Fruit fly (Drosophila melanogaster) whole organism, embryonic: ENCODE results near the gene Nrx-IV.

ENCODE experiments used
- Abd-B ChIP-seq: fragments of 200-800 bp; sonication (Bioruptor generic); optimal IDR thresholded peaks from 2 replicates; lab custom pipeline; 2018; ENCODE audit warnings: missing biosample characterization, mild to moderate bottlenecking, missing genetic modification characterization, moderate library complexity
- Ada2b ChIP-seq: fragments of 200-800 bp; sonication (Bioruptor generic); IDR thresholded peaks from 2 replicates; pipeline ENCODE4 v1.3.6; 2022; ENCODE audit warnings: missing biosample characterization, missing genetic modification characterization
- Adf1 ChIP-seq: fragments of 200-800 bp; sonication (Bioruptor generic); IDR thresholded peaks from 2 replicates; pipeline ENCODE4 v1.3.6; 2022; ENCODE audit warnings: missing biosample characterization, missing genetic modification characterization
- Bteb2 ChIP-seq: fragments of 200-800 bp; sonication (Bioruptor generic); optimal IDR thresholded peaks from 2 replicates; lab custom pipeline; 2016; ENCODE audit warnings: missing biosample characterization, missing genetic modification characterization
- CG10147 ChIP-seq: fragments of 200-800 bp; sonication (Bioruptor generic); optimal IDR thresholded peaks from 2 replicates; lab custom pipeline; 2019; ENCODE audit warnings: missing biosample characterization, mild to moderate bottlenecking, missing genetic modification characterization, moderate library complexity
- CG10321 ChIP-seq: fragments of 200-800 bp; sonication (Bioruptor generic); IDR thresholded peaks from 2 replicates; pipeline ENCODE4 v1.3.6; 2022; ENCODE audit warnings: missing biosample characterization, missing genetic modification characterization
- CG10979 ChIP-seq: fragments of 200-800 bp; sonication (Bioruptor generic); optimal IDR thresholded peaks from 2 replicates; lab custom pipeline; 2018; ENCODE audit warnings: missing biosample characterization, mild to moderate bottlenecking, missing genetic modification characterization, moderate library complexity
- CG11695 ChIP-seq: fragments of 200-800 bp; sonication (Bioruptor generic); IDR thresholded peaks from 3 replicates; pipeline ENCODE4 v1.3.6; 2022; ENCODE audit warnings: missing biosample characterization, missing genetic modification characterization
- CG14014 ChIP-seq: fragments of 200-800 bp; sonication (Bioruptor generic); IDR thresholded peaks from 2 replicates; pipeline ENCODE4 v1.3.6; 2022; ENCODE audit warnings: missing biosample characterization, missing genetic modification characterization
- CG14050 ChIP-seq: fragments of 200-800 bp; sonication (Bioruptor generic); IDR thresholded peaks from 3 replicates; pipeline ENCODE4 v1.3.6; 2022; ENCODE audit warnings: missing biosample characterization, missing genetic modification characterization
- CG14441 ChIP-seq: fragments of 200-800 bp; sonication (Bioruptor generic); IDR thresholded peaks from 2 replicates; pipeline ENCODE4 v1.3.6; 2022; ENCODE audit warnings: missing biosample characterization, missing genetic modification characterization
- CG18599 ChIP-seq: fragments of 200-800 bp; sonication (Bioruptor generic); optimal IDR thresholded peaks from 3 replicates; lab custom pipeline; 2017; ENCODE audit warnings: missing biosample characterization, missing genetic modification characterization, mild to moderate bottlenecking, moderate library complexity, missing genetic modification reagents
- CG2199 ChIP-seq: fragments of 200-800 bp; sonication (Bioruptor generic); IDR thresholded peaks from 3 replicates; pipeline ENCODE4 v1.3.6; 2022; ENCODE audit warnings: missing biosample characterization, missing genetic modification characterization
- CG30403 ChIP-seq: fragments of 200-800 bp; sonication (Bioruptor generic); optimal IDR thresholded peaks from 3 replicates; lab custom pipeline; 2016; ENCODE audit warnings: missing biosample characterization, missing genetic modification characterization
- CG31441 ChIP-seq: fragments of 200-800 bp; sonication (Bioruptor generic); IDR thresholded peaks from 2 replicates; pipeline ENCODE4 v1.3.6; 2022; ENCODE audit warnings: missing biosample characterization, missing genetic modification characterization
- CG32532 ChIP-seq: fragments of 200-800 bp; sonication (Bioruptor generic); IDR thresholded peaks from 2 replicates; pipeline ENCODE4 v1.3.6; 2022; ENCODE audit warnings: missing biosample characterization, missing genetic modification characterization
- CG32772 ChIP-seq: fragments of 200-800 bp; sonication (Bioruptor generic); IDR thresholded peaks from 2 replicates; pipeline ENCODE4 v1.3.6; 2022; ENCODE audit warnings: missing biosample characterization, missing genetic modification characterization
- CG42726 ChIP-seq: fragments of 200-800 bp; sonication (Bioruptor generic); IDR thresholded peaks from 2 replicates; pipeline ENCODE4 v1.3.6; 2022; ENCODE audit warnings: missing biosample characterization, missing genetic modification characterization; ENCODE audit not compliant: partially characterized antibody
- CG43689 ChIP-seq: fragments of 200-800 bp; sonication (Bioruptor generic); IDR thresholded peaks from 2 replicates; pipeline ENCODE4 v1.3.6; 2022; ENCODE audit warnings: missing biosample characterization, missing genetic modification characterization
- CG6254 ChIP-seq: fragments of 200-800 bp; sonication (Bioruptor generic); optimal IDR thresholded peaks from 3 replicates; lab custom pipeline; 2017; ENCODE audit warnings: mild to moderate bottlenecking, missing biosample characterization, missing genetic modification reagents, missing genetic modification characterization
- CG8281 ChIP-seq: fragments of 200-800 bp; sonication (Bioruptor generic); optimal IDR thresholded peaks from 2 replicates; lab custom pipeline; 2018; ENCODE audit warnings: missing biosample characterization, mild to moderate bottlenecking, missing genetic modification characterization, moderate library complexity
- CHES-1-like ChIP-seq: fragments of 200-800 bp; sonication (Bioruptor generic); optimal IDR thresholded peaks from 2 replicates; lab custom pipeline; 2016; ENCODE audit warnings: missing biosample characterization, missing genetic modification characterization
- CrebB ChIP-seq: fragments of 200-800 bp; sonication (Bioruptor generic); optimal IDR thresholded peaks from 3 replicates; lab custom pipeline; 2018; ENCODE audit warnings: missing biosample characterization, mild to moderate bottlenecking, missing genetic modification characterization
- D19B ChIP-seq: fragments of 200-800 bp; sonication (Bioruptor generic); optimal IDR thresholded peaks from 2 replicates; lab custom pipeline; 2017; ENCODE audit warnings: missing biosample characterization, mild to moderate bottlenecking, missing genetic modification characterization
- Drgx ChIP-seq: fragments of 200-800 bp; sonication (Bioruptor generic); IDR thresholded peaks from 2 replicates; pipeline ENCODE4 v1.3.6; 2022; ENCODE audit warnings: missing biosample characterization, missing genetic modification characterization
- Ets65A ChIP-seq: fragments of 200-800 bp; sonication (Bioruptor generic); peaks from one replicate; lab custom pipeline; 2016; ENCODE audit warnings: missing biosample characterization, missing genetic modification characterization
- GATAe ChIP-seq: fragments of 200-800 bp; sonication (Bioruptor generic); conservative IDR thresholded peaks from 2 replicates; pipeline ENCODE4 v1.3.6; 2022; ENCODE audit warnings: missing biosample characterization, missing genetic modification characterization
- H2.0 ChIP-seq: fragments of 200-800 bp; sonication (Bioruptor generic); IDR thresholded peaks from 2 replicates; pipeline ENCODE4 v1.3.6; 2022; ENCODE audit warnings: missing biosample characterization, missing genetic modification characterization
- Hand ChIP-seq: fragments of 200-800 bp; sonication (Bioruptor generic); optimal IDR thresholded peaks from 2 replicates; lab custom pipeline; 2017; ENCODE audit warnings: mild to moderate bottlenecking, missing biosample characterization, missing genetic modification reagents, missing genetic modification characterization
- HmgZ ChIP-seq: fragments of 200-800 bp; sonication (Bioruptor generic); optimal IDR thresholded peaks from 2 replicates; lab custom pipeline; 2018; ENCODE audit warnings: missing biosample characterization, mild to moderate bottlenecking, missing genetic modification characterization
- Hr3 ChIP-seq: fragments of 200-800 bp; sonication (Bioruptor generic); optimal IDR thresholded peaks from 3 replicates; lab custom pipeline; 2016; ENCODE audit warnings: missing biosample characterization, missing genetic modification characterization
- Mad ChIP-seq: fragments of 200-800 bp; sonication (Bioruptor generic); optimal IDR thresholded peaks from 2 replicates; lab custom pipeline; 2016; ENCODE audit warnings: missing biosample characterization, missing genetic modification characterization
- NC2α ChIP-seq: fragments of 200-800 bp; sonication (Bioruptor generic); optimal IDR thresholded peaks from 2 replicates; lab custom pipeline; 2016; ENCODE audit warnings: missing biosample characterization, missing genetic modification characterization
- Nf-YA ChIP-seq: fragments of 200-800 bp; sonication (Bioruptor generic); IDR thresholded peaks from 2 replicates; pipeline ENCODE4 v1.3.6; 2022; ENCODE audit warnings: missing biosample characterization, missing genetic modification characterization
- Ptx1 ChIP-seq: fragments of 200-800 bp; sonication (Bioruptor generic); IDR thresholded peaks from 2 replicates; pipeline ENCODE4 v1.3.6; 2022; ENCODE audit warnings: missing biosample characterization, missing genetic modification characterization
- Ssrp ChIP-seq: fragments of 200-800 bp; sonication (Bioruptor generic); optimal IDR thresholded peaks from 2 replicates; lab custom pipeline; 2018; ENCODE audit warnings: missing biosample characterization, mild to moderate bottlenecking, missing genetic modification characterization, moderate library complexity
- Usf ChIP-seq: fragments of 200-800 bp; sonication (Bioruptor generic); optimal IDR thresholded peaks from 2 replicates; lab custom pipeline; 2017; ENCODE audit warnings: missing genotype, missing biosample characterization, missing genetic modification characterization
- bigmax ChIP-seq: fragments of 200-800 bp; sonication (Bioruptor generic); optimal IDR thresholded peaks from 2 replicates; lab custom pipeline; 2018; ENCODE audit warnings: missing biosample characterization, mild to moderate bottlenecking, missing genetic modification characterization
- ci ChIP-seq: fragments of 200-800 bp; sonication (Bioruptor generic); IDR thresholded peaks from 3 replicates; pipeline ENCODE4 v1.3.6; 2022; ENCODE audit warnings: missing biosample characterization, missing genetic modification characterization
- corto ChIP-seq: fragments of 200-800 bp; sonication (Bioruptor generic); optimal IDR thresholded peaks from 2 replicates; lab custom pipeline; 2016; ENCODE audit warnings: missing biosample characterization, mild to moderate bottlenecking, missing genetic modification characterization, moderate library complexity
- cwo ChIP-seq: fragments of 200-800 bp; sonication (Bioruptor generic); optimal IDR thresholded peaks from 3 replicates; lab custom pipeline; 2017; ENCODE audit warnings: missing biosample characterization, missing genetic modification characterization, mild to moderate bottlenecking, moderate library complexity, missing genetic modification reagents
- danr ChIP-seq: fragments of 200-800 bp; sonication (Bioruptor generic); IDR thresholded peaks from 2 replicates; pipeline ENCODE4 v1.3.6; 2022; ENCODE audit warnings: missing biosample characterization, missing genetic modification characterization
- fd96Cb ChIP-seq: fragments of 200-800 bp; sonication (Bioruptor generic); optimal IDR thresholded peaks from 2 replicates; lab custom pipeline; 2018; ENCODE audit warnings: missing biosample characterization, mild to moderate bottlenecking, missing genetic modification characterization, moderate library complexity
- gem ChIP-seq: fragments of 200-800 bp; sonication (Bioruptor generic); optimal IDR thresholded peaks from 2 replicates; lab custom pipeline; 2019; ENCODE audit warnings: missing biosample characterization, mild to moderate bottlenecking, missing genetic modification characterization, moderate library complexity
- hb ChIP-seq: fragments of 200-800 bp; sonication (Bioruptor generic); IDR thresholded peaks from 3 replicates; pipeline ENCODE4 v1.3.6; 2022; ENCODE audit warnings: missing biosample characterization, missing genetic modification characterization; ENCODE audit not compliant: partially characterized antibody
- nom ChIP-seq: fragments of 200-800 bp; sonication (Bioruptor generic); optimal IDR thresholded peaks from 2 replicates; lab custom pipeline; 2017; ENCODE audit warnings: missing biosample characterization, missing genetic modification characterization, mild to moderate bottlenecking, moderate library complexity, missing genetic modification reagents
- psq ChIP-seq: fragments of 200-800 bp; sonication (Bioruptor generic); optimal IDR thresholded peaks from 2 replicates; lab custom pipeline; 2017; ENCODE audit warnings: missing biosample characterization, missing genetic modification characterization
- sd ChIP-seq: fragments of 200-800 bp; sonication (Bioruptor generic); optimal IDR thresholded peaks from 3 replicates; lab custom pipeline; 2018; ENCODE audit warnings: missing biosample characterization, mild to moderate bottlenecking, missing genetic modification characterization, moderate library complexity
- sens ChIP-seq: fragments of 200-800 bp; sonication (Bioruptor generic); peaks from one replicate; lab custom pipeline; 2016; ENCODE audit warnings: missing biosample characterization, missing genetic modification characterization
- sna ChIP-seq: fragments of 200-800 bp; sonication (Bioruptor generic); IDR thresholded peaks from 2 replicates; pipeline ENCODE4 v1.3.6; 2022; ENCODE audit warnings: missing biosample characterization, missing genetic modification characterization; ENCODE audit not compliant: partially characterized antibody
- sob ChIP-seq: fragments of 200-800 bp; sonication (Bioruptor generic); IDR thresholded peaks from 2 replicates; pipeline ENCODE4 v1.3.6; 2022; ENCODE audit warnings: missing biosample characterization, missing genetic modification characterization
- tgo ChIP-seq: fragments of 200-800 bp; sonication (Bioruptor generic); IDR thresholded peaks from 3 replicates; pipeline ENCODE4 v1.3.6; 2022; ENCODE audit warnings: missing biosample characterization, missing genetic modification characterization

Gene Nrx-IV

DNA sequence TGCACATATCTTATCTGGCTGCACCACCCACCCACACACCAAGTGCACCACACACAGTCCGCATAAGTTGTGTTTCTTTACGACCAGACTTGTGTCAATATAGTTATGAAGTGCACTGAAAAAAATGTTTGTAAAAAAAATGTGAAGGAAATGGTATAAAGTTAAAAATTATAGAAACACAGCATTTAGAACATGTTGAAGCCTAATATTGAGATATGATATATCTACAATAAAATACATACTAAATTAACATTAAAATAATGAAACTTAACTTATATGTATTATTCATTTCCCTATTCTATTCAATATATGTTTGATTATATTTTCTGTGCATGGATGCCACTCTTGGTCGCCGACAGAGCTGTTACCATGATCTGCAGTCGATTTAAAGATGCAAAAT is 33.4 kb upstream of the Nrx-IV start (continued):
- TF ChIP-seq HmgZ (tag; lab: Kevin White, UChicago) = no peak
- no peak for TF ChIP-seq hb (GFP tag; lab: Robert Waterston, UW)
- no peak for TF ChIP-seq CG11695 (GFP tag; lab: Robert Waterston, UW)
- peak; percentile 40 for TF ChIP-seq Ets65A (GFP tag; lab: Kevin White, UChicago)
- no peak for TF ChIP-seq danr (GFP tag; lab: Robert Waterston, UW)
- peak; percentile 22 for TF ChIP-seq sens (GFP tag; lab: Kevin White, UChicago)
- 0 out of 2 replicates have a peak, but pooled peaks have one; percentile 35 for TF ChIP-seq Drgx (GFP tag; lab: Robert Waterston, UW)
- TF ChIP-seq CG18599 (GFP tag; lab: Kevin White, UChicago) = no peak
- no peak for TF ChIP-seq psq (GFP tag; lab: Kevin White, UChicago)
- TF ChIP-seq gem = no peak
- TF ChIP-seq CG8281 (tag; lab: Kevin White, UChicago) = no peak
- no peak for TF ChIP-seq Ada2b (GFP tag; lab: Robert Waterston, UW)
- no peak for TF ChIP-seq Bteb2
- no peak for TF ChIP-seq NC2α (GFP tag; lab: Kevin White, UChicago)
- TF ChIP-seq H2.0 = no peak
- no peak for TF ChIP-seq CG14014 (GFP tag; lab: Robert Waterston, UW)
- no peak for TF ChIP-seq GATAe
- TF ChIP-seq Abd-B (GFP tag; lab: Kevin White, UChicago) = no peak
- TF ChIP-seq Ssrp (tag; lab: Kevin White, UChicago) = no peak
- TF ChIP-seq, all 482 proteins: peak for 5

DNA sequence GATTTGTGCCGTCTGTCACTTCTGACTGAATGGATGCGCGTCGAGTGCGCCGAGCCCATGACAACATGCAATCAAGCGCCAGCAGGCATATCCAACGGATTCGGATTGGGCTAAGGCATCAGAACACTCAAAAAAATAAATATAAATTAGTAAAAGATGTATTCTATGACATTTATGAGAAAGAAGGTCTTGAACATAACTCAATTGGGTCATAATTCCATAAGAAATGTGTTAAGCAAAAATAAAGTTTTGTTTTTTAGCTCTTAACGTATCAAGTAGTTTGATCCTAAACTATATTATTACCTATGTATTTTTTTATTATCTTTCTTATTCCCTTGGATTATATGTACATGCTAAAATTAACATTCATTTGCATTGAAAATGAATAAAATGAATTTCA is 32.7 kb upstream of the Nrx-IV start:
- TF ChIP-seq CG6254 (GFP tag; lab: Kevin White, UChicago) (no peak), CG2199 (no peak), sna (no peak), Adf1 (no peak), CG10321 (no peak), CG18599 (GFP tag; lab: Kevin White, UChicago) (no peak), D19B (GFP tag; lab: Kevin White, UChicago) (no peak), Usf (GFP tag; lab: Kevin White, UChicago) (no peak), CG42726 (GFP tag; lab: Robert Waterston, UW) (no peak), CG32532 (GFP tag; lab: Robert Waterston, UW) (no peak), Hr3 (GFP tag; lab: Kevin White, UChicago) (no peak), CHES-1-like (GFP tag; lab: Kevin White, UChicago) (no peak), bigmax (no peak), CG31441 (no peak), Mad (GFP tag; lab: Kevin White, UChicago) (no peak), cwo (GFP tag; lab: Kevin White, UChicago) (no peak), CG43689 (no peak), CG14441 (no peak), sob (GFP tag; lab: Robert Waterston, UW) (no peak), CG10147 (no peak)

DNA sequence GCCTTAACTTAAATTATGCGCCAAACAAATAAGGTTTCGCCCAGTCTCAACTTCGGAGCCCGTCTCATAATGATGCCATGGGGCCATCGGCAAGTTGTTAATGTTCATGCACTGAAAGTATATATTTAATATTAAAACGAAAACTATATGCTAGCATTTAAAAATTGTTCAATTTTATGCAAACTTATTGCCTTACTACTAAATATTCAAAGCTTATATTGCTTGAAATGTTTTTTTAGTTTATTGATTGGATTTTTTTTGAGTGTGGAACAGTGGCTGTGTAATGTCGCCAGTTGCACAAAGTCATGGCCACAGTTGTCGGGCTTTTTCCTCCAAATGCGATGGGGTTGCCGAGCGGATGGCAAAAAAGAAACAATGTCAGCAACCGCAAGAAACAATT is 32.1 kb upstream of the Nrx-IV start:
- TF ChIP-seq nom (GFP tag; lab: Kevin White, UChicago) = peak; percentile 50
- TF ChIP-seq fd96Cb = peak; percentile 34
- no peak for TF ChIP-seq Hand (GFP tag; lab: Kevin White, UChicago)
- no peak for TF ChIP-seq CG14050 (GFP tag; lab: Robert Waterston, UW)
- TF ChIP-seq sd (tag; lab: Kevin White, UChicago) = no peak
- peak; percentile 33; the same call in 1 of the 2 replicates for TF ChIP-seq CG32772 (GFP tag; lab: Robert Waterston, UW)
- TF ChIP-seq tgo = peak; percentile 30; the same call in 1 of the 3 replicates
- peak; percentile 51; the same call in 1 of the 2 replicates for TF ChIP-seq Ada2b (GFP tag; lab: Robert Waterston, UW)
- TF ChIP-seq CG10979 (tag; lab: Kevin White, UChicago) = peak; percentile 52
- TF ChIP-seq CrebB (tag; lab: Kevin White, UChicago) = no peak
- peak; percentile 29; the same call in 1 of the 2 replicates for TF ChIP-seq Nf-YA (GFP tag; lab: Robert Waterston, UW)
- TF ChIP-seq ci (GFP tag; lab: Robert Waterston, UW) = peak; percentile 66; the same call in 2 of the 3 replicates
- peak; percentile 5 for TF ChIP-seq CG30403 (GFP tag; lab: Kevin White, UChicago)
- 0 out of 2 replicates have a peak, but pooled peaks have one; percentile 25 for TF ChIP-seq Ptx1 (GFP tag; lab: Robert Waterston, UW)
- peak; percentile 25 for TF ChIP-seq corto (GFP tag; lab: Kevin White, UChicago)
